Worm (Caenorhabditis elegans) whole organism, L4 larva: ENCODE measurements around the gene flcn-1.
A peak's percentile ranks its signal among the peaks of the same experiment; 100 is the strongest.
"Not testable (repeated sequence)": the region's sequence is repeated elsewhere in the genome, so short reads cannot be mapped to it uniquely, and the experiment has no call there.

Source experiments
- D1046.2 ChIP-seq: fragments of 200-800 bp; sonication (Bioruptor generic); IDR thresholded peaks from 2 replicates; pipeline ENCODE4 v1.3.6; 2022; ENCODE audit warnings: missing genetic modification characterization, missing compliant biosample characterization
- F26F4.8 ChIP-seq: fragments of 200-800 bp; sonication (Bioruptor generic); conservative IDR thresholded peaks from 2 replicates; pipeline ENCODE4 v1.3.6; 2022; ENCODE audit warnings: missing genetic modification characterization, missing compliant biosample characterization
- F37D6.2 ChIP-seq: sonication (generic microtip); optimal IDR thresholded peaks from 2 replicates; lab custom pipeline; 2016; ENCODE audit warnings: mild to moderate bottlenecking, missing genetic modification characterization, missing compliant biosample characterization
- R02D3.7 ChIP-seq: fragments of 150-350 bp; sonication (generic microtip); optimal IDR thresholded peaks from 3 replicates; lab custom pipeline; 2014; ENCODE audit warnings: missing biosample characterization, missing genetic modification characterization
- Y75B8A.6 ChIP-seq: fragments of 200-800 bp; sonication (Bioruptor generic); IDR thresholded peaks from 2 replicates; pipeline ENCODE4 v1.3.6; 2022; ENCODE audit warnings: missing genetic modification reagents, missing genetic modification characterization, missing compliant biosample characterization
- aha-1 ChIP-seq: fragments of 150-350 bp; peaks from one replicate; lab custom pipeline; 2014; ENCODE audit warnings: missing biosample characterization, missing genetic modification characterization
- aly-2 ChIP-seq: sonication (generic microtip); optimal IDR thresholded peaks from 2 replicates; lab custom pipeline; 2018; ENCODE audit warnings: missing biosample characterization, missing genetic modification characterization
- ceh-20 ChIP-seq: fragments of 200-800 bp; sonication (Bioruptor generic); IDR thresholded peaks from 2 replicates; pipeline ENCODE4 v1.3.6; 2022; ENCODE audit warnings: missing genetic modification reagents, missing genetic modification characterization, missing compliant biosample characterization
- ceh-62 ChIP-seq: sonication (generic microtip); optimal IDR thresholded peaks from 2 replicates; lab custom pipeline; 2017; ENCODE audit warnings: missing biosample characterization, missing genetic modification characterization
- ceh-82 ChIP-seq: sonication (generic microtip); optimal IDR thresholded peaks from 2 replicates; lab custom pipeline; 2017; ENCODE audit warnings: missing biosample characterization, missing genetic modification characterization
- daf-12 ChIP-seq: fragments of 150-350 bp; optimal IDR thresholded peaks from 2 replicates; lab custom pipeline; 2014; ENCODE audit warnings: missing biosample characterization, missing genetic modification reagents, missing genetic modification characterization
- daf-16 ChIP-seq, 3 experiments: sonication (generic microtip); optimal IDR thresholded peaks; 2 replicates each; lab custom pipeline; 2016 to 2017; ENCODE audit warnings: missing genetic modification characterization in 3 of 3, missing genetic modification reagents in 3 of 3, mild to moderate bottlenecking in 2 of 3, missing compliant biosample characterization in 2 of 3, missing biosample characterization in 1 of 3, moderate library complexity in 1 of 3
- daf-19 ChIP-seq: fragments of 200-800 bp; sonication (Bioruptor generic); conservative IDR thresholded peaks from 2 replicates; pipeline ENCODE4 v1.3.6; 2022; ENCODE audit warnings: missing genetic modification characterization, missing compliant biosample characterization
- daf-8 ChIP-seq: fragments of 200-800 bp; sonication (Bioruptor generic); IDR thresholded peaks from 2 replicates; pipeline ENCODE4 v1.3.6; 2022; ENCODE audit warnings: missing genetic modification characterization, missing compliant biosample characterization
- dmd-9 ChIP-seq: fragments of 200-800 bp; sonication (Bioruptor generic); IDR thresholded peaks from 2 replicates; pipeline ENCODE4 v1.3.6; 2022; ENCODE audit warnings: missing genetic modification reagents, missing genetic modification characterization, missing compliant biosample characterization
- dpl-1 ChIP-seq: fragments of 150-350 bp; optimal IDR thresholded peaks from 2 replicates; lab custom pipeline; 2014; ENCODE audit warnings: missing biosample characterization, missing genetic modification reagents, missing genetic modification characterization
- dve-1 ChIP-seq: sonication (generic microtip); optimal IDR thresholded peaks from 2 replicates; lab custom pipeline; 2017; ENCODE audit warnings: antibody characterized with exemption, mild to moderate bottlenecking, missing genetic modification characterization, missing compliant biosample characterization; ENCODE audit not compliant: insufficient read depth
- fos-1 ChIP-seq: fragments of 150-350 bp; optimal IDR thresholded peaks from 2 replicates; lab custom pipeline; 2014; ENCODE audit warnings: missing biosample characterization, missing genetic modification characterization
- hlh-11 ChIP-seq: fragments of 200-800 bp; sonication (Bioruptor generic); optimal IDR thresholded peaks from 2 replicates; lab custom pipeline; 2018; ENCODE audit warnings: mild to moderate bottlenecking, missing genetic modification characterization, missing compliant biosample characterization
- hlh-30 ChIP-seq: sonication (generic microtip); optimal IDR thresholded peaks from 2 replicates; lab custom pipeline; 2017; ENCODE audit warnings: antibody characterized with exemption, mild to moderate bottlenecking, missing genetic modification characterization, missing compliant biosample characterization; ENCODE audit not compliant: insufficient read depth
- jun-1 ChIP-seq: fragments of 150-350 bp; optimal IDR thresholded peaks from 2 replicates; lab custom pipeline; 2014; ENCODE audit warnings: missing biosample characterization, missing genetic modification reagents, missing genetic modification characterization
- lin-1 ChIP-seq: fragments of 200-800 bp; sonication (Bioruptor generic); IDR thresholded peaks from 2 replicates; pipeline ENCODE4 v1.3.6; 2022; ENCODE audit warnings: missing genetic modification reagents, missing genetic modification characterization, missing compliant biosample characterization
- lin-15B ChIP-seq: fragments of 150-350 bp; sonication (generic microtip); optimal IDR thresholded peaks from 3 replicates; lab custom pipeline; 2014; ENCODE audit warnings: missing biosample characterization, missing genetic modification characterization
- lin-29 ChIP-seq: fragments of 200-800 bp; sonication (Bioruptor generic); IDR thresholded peaks from 2 replicates; pipeline ENCODE4 v1.3.6; 2022; ENCODE audit warnings: missing genetic modification reagents, missing genetic modification characterization, missing compliant biosample characterization
- lin-38 ChIP-seq: fragments of 200-800 bp; sonication (Bioruptor generic); IDR thresholded peaks from 2 replicates; pipeline ENCODE4 v1.3.6; 2022; ENCODE audit warnings: missing genetic modification reagents, missing genetic modification characterization, missing compliant biosample characterization
- lsy-2 ChIP-seq, 2 experiments: fragments of 150-350 bp in 1 of 2; sonication (generic microtip) in 1 of 2; optimal IDR thresholded peaks; 2 replicates each; lab custom pipeline; 2014 to 2017; ENCODE audit warnings: missing biosample characterization in 2 of 2, missing genetic modification characterization in 2 of 2
- mdl-1 ChIP-seq, 2 experiments: fragments of 150-350 bp in 1 of 2; sonication (generic microtip) in 1 of 2; optimal IDR thresholded peaks; 2 replicates each; lab custom pipeline; 2014 to 2017; ENCODE audit warnings: missing biosample characterization in 2 of 2, missing genetic modification characterization in 2 of 2
- mdt-29 ChIP-seq: fragments of 200-800 bp; sonication (Bioruptor generic); IDR thresholded peaks from 2 replicates; pipeline ENCODE4 v1.3.6; 2022; ENCODE audit warnings: missing genetic modification reagents, missing genetic modification characterization, missing compliant biosample characterization
- mxl-3 ChIP-seq: fragments of 200-800 bp; sonication (Bioruptor generic); optimal IDR thresholded peaks from 2 replicates; lab custom pipeline; 2018; ENCODE audit warnings: mild to moderate bottlenecking, missing genetic modification characterization, missing compliant biosample characterization
- nhr-10 ChIP-seq: fragments of 150-350 bp; optimal IDR thresholded peaks from 2 replicates; lab custom pipeline; 2014; ENCODE audit warnings: missing biosample characterization, missing genetic modification characterization
- nhr-111 ChIP-seq: fragments of 200-800 bp; sonication (Bioruptor generic); optimal IDR thresholded peaks from 2 replicates; lab custom pipeline; 2018; ENCODE audit warnings: mild to moderate bottlenecking, missing genetic modification characterization, missing compliant biosample characterization
- nhr-28 ChIP-seq: fragments of 150-350 bp; optimal IDR thresholded peaks from 2 replicates; lab custom pipeline; 2014; ENCODE audit warnings: missing biosample characterization, missing genetic modification characterization
- nhr-41 ChIP-seq: fragments of 200-800 bp; sonication (Bioruptor generic); IDR thresholded peaks from 2 replicates; pipeline ENCODE4 v1.3.6; 2022; ENCODE audit warnings: missing genetic modification reagents, missing genetic modification characterization, missing compliant biosample characterization
- nhr-42 ChIP-seq: fragments of 200-800 bp; sonication (Bioruptor generic); IDR thresholded peaks from 2 replicates; pipeline ENCODE4 v1.3.6; 2022; ENCODE audit warnings: missing genetic modification characterization, missing compliant biosample characterization
- snpc-1.2 ChIP-seq: fragments of 200-800 bp; sonication (Bioruptor generic); IDR thresholded peaks from 2 replicates; pipeline ENCODE4 v1.3.6; 2022; ENCODE audit warnings: missing genetic modification reagents, missing genetic modification characterization, missing compliant biosample characterization
- snpc-4 ChIP-seq: fragments of 150-350 bp; optimal IDR thresholded peaks from 2 replicates; lab custom pipeline; 2014; ENCODE audit warnings: missing biosample characterization, missing genetic modification characterization
- tra-1 ChIP-seq: fragments of 200-800 bp; sonication (Bioruptor generic); IDR thresholded peaks from 2 replicates; pipeline ENCODE4 v1.3.6; 2022; ENCODE audit warnings: missing genetic modification reagents, missing genetic modification characterization, missing compliant biosample characterization
- unc-62 ChIP-seq, 3 experiments: fragments of 150-350 bp in 1 of 3; sonication (generic microtip); optimal IDR thresholded peaks in 2 of 3; peaks in 1 of 3; 1 replicate in 1 of 3; 2 replicates in 2 of 3; lab custom pipeline; 2014 to 2017; ENCODE audit warnings: missing biosample characterization in 3 of 3, missing genetic modification characterization in 3 of 3, missing genetic modification reagents in 3 of 3, missing genotype in 1 of 3
- vab-7 ChIP-seq: fragments of 200-800 bp; sonication (Bioruptor generic); IDR thresholded peaks from 2 replicates; pipeline ENCODE4 v1.3.6; 2022; ENCODE audit warnings: missing genetic modification reagents, missing genetic modification characterization, missing compliant biosample characterization
- zfp-2 ChIP-seq: sonication (generic microtip); optimal IDR thresholded peaks from 2 replicates; lab custom pipeline; 2016; ENCODE audit warnings: mild to moderate bottlenecking, missing genetic modification characterization, missing compliant biosample characterization

The flcn-1 gene

ce11 chrII:6898017-6898779 lies 30.4 kb upstream of the flcn-1 start, which contains the start of gene hrpl-1 (continued):
- TF ChIP-seq ceh-20 (GFP tag; lab: Robert Waterston, UW) (peak; percentile 11; the same call in 1 of the 2 replicates), daf-19 (GFP tag; lab: Robert Waterston, UW) (no peak), lin-1 (0 out of 2 replicates have a peak, but pooled peaks have one; percentile 22), nhr-42 (GFP tag; lab: Robert Waterston, UW) (no peak), vab-7 (GFP tag; lab: Robert Waterston, UW) (peak; percentile 36; the same call in 1 of the 2 replicates), F37D6.2 (tag; lab: Kevin White, UChicago) (no peak), lin-38 (GFP tag; lab: Robert Waterston, UW) (peak; percentile 62), unc-62 (GFP tag; optimal IDR thresholded peaks at IDR 0.05 in 1 of 2; lab: Kevin White, UChicago) (peak in 1 of 2 experiments; percentile 28), unc-62 (tag; optimal IDR thresholded peaks at IDR 0.05; lab: Kevin White, UChicago) (no peak), mdt-29 (no peak), lin-29 (GFP tag; lab: Robert Waterston, UW) (no peak), nhr-41 (GFP tag; lab: Robert Waterston, UW) (no peak), F26F4.8 (no peak), lsy-2 (tag; optimal IDR thresholded peaks at IDR 0.05; lab: Kevin White, UChicago) (no peak), jun-1 (tag; lab: Kevin White, UChicago) (no peak), snpc-1.2 (no peak), dpl-1 (GFP tag; lab: Kevin White, UChicago) (peak; percentile 11), daf-16 (GFP tag; optimal IDR thresholded peaks at IDR 0.05; lab: Kevin White, UChicago) (peak in 1 of 2 experiments; percentile 59), daf-16 (tag; optimal IDR thresholded peaks at IDR 0.05; lab: Kevin White, UChicago) (peak; percentile 59), R02D3.7 (tag; lab: Kevin White, UChicago) (no peak), dmd-9 (no peak), zfp-2 (tag; lab: Kevin White, UChicago) (no peak), D1046.2 (0 out of 2 replicates have a peak, but pooled peaks have one; percentile 16), snpc-4 (tag; lab: Kevin White, UChicago) (no peak), hlh-30 (tag; lab: Kevin White, UChicago) (peak; percentile 54)

- TF ChIP-seq snpc-4 (tag; lab: Kevin White, UChicago) (no peak), aha-1 (peak; percentile 82), zfp-2 (tag; lab: Kevin White, UChicago) (no peak), unc-62 (GFP tag; optimal IDR thresholded peaks at IDR 0.05 in 1 of 2; lab: Kevin White, UChicago) (peak in 1 of 2 experiments; percentile 84), unc-62 (tag; optimal IDR thresholded peaks at IDR 0.05; lab: Kevin White, UChicago) (no peak)
Measured at ce11 chrII:6900708-6901107, 27.9 kb upstream of the flcn-1 start.

ce11 chrII:6901795-6902194 lies 26.8 kb upstream of the flcn-1 start, which contains the start of gene psmd-9:
TSS of gene psmd-9 (plus strand) at chrII:6902095.
- TF ChIP-seq lin-15B (tag; lab: Kevin White, UChicago) (no peak), Y75B8A.6 (no peak)

- TF ChIP-seq unc-62 (GFP tag; optimal IDR thresholded peaks at IDR 0.05 in 1 of 2; lab: Kevin White, UChicago): peak in 1 of 2 experiments; percentile 75
- TF ChIP-seq unc-62 (tag; optimal IDR thresholded peaks at IDR 0.05; lab: Kevin White, UChicago): not testable (repeated sequence)
Measured at ce11 chrII:6907657-6908056, 20.9 kb upstream of the flcn-1 start, which contains the start of gene B0252.3. TSS of gene B0252.3 (minus strand) at chrII:6907757.

- TF ChIP-seq aly-2 (no peak), tra-1 (GFP tag; lab: Robert Waterston, UW) (no peak), fos-1 (tag; lab: Kevin White, UChicago) (no peak), unc-62 (GFP tag; optimal IDR thresholded peaks at IDR 0.05 in 1 of 2; lab: Kevin White, UChicago) (peak in 1 of 2 experiments; percentile 89), unc-62 (tag; optimal IDR thresholded peaks at IDR 0.05; lab: Kevin White, UChicago) (no peak), ceh-82 (tag; lab: Kevin White, UChicago) (no peak), daf-12 (tag; lab: Kevin White, UChicago) (no peak), nhr-111 (GFP tag; lab: Kevin White, UChicago) (no peak), hlh-30 (tag; lab: Kevin White, UChicago) (no peak), dve-1 (tag; lab: Kevin White, UChicago) (no peak), nhr-10 (tag; lab: Kevin White, UChicago) (no peak), daf-8 (GFP tag; lab: Robert Waterston, UW) (no peak), D1046.2 (no peak), lin-15B (tag; lab: Kevin White, UChicago) (no peak), nhr-28 (tag; lab: Kevin White, UChicago) (peak; percentile 38), mxl-3 (GFP tag; lab: Kevin White, UChicago) (no peak), mdl-1 (tag; optimal IDR thresholded peaks at IDR 0.05; lab: Kevin White, UChicago) (peak in 1 of 2 experiments; percentile 9), hlh-11 (tag; lab: Kevin White, UChicago) (peak; percentile 29), ceh-62 (tag; lab: Kevin White, UChicago) (no peak)
Measured at ce11 chrII:6908689-6909088, 19.9 kb upstream of the flcn-1 start.
